Fruit fly (Drosophila melanogaster) whole organism, embryonic: ENCODE measurements around the gene Klp10A.

Source experiments
- CG10366 ChIP-seq: fragments of 200-800 bp; sonication (Bioruptor generic); IDR thresholded peaks from 2 replicates; pipeline ENCODE4 v1.3.6; 2022; ENCODE audit warnings: missing biosample characterization, missing genetic modification characterization
- CG10979 ChIP-seq: fragments of 200-800 bp; sonication (Bioruptor generic); optimal IDR thresholded peaks from 2 replicates; lab custom pipeline; 2018; ENCODE audit warnings: missing biosample characterization, mild to moderate bottlenecking, missing genetic modification characterization, moderate library complexity
- CG12299 ChIP-seq: fragments of 200-800 bp; sonication (Bioruptor generic); optimal IDR thresholded peaks from 2 replicates; lab custom pipeline; 2018; ENCODE audit warnings: missing biosample characterization, mild to moderate bottlenecking, missing genetic modification characterization
- CG12659 ChIP-seq: fragments of 200-800 bp; sonication (Bioruptor generic); optimal IDR thresholded peaks from 3 replicates; lab custom pipeline; 2017; ENCODE audit warnings: mild to moderate bottlenecking, missing biosample characterization, missing genetic modification reagents, missing genetic modification characterization
- CG12769 ChIP-seq: fragments of 200-800 bp; sonication (Bioruptor generic); optimal IDR thresholded peaks from 2 replicates; lab custom pipeline; 2019; ENCODE audit warnings: missing biosample characterization, mild to moderate bottlenecking, missing genetic modification characterization, moderate library complexity
- CG13287 ChIP-seq: fragments of 200-800 bp; sonication (Bioruptor generic); IDR thresholded peaks from 2 replicates; pipeline ENCODE4 v1.3.6; 2022; ENCODE audit warnings: missing biosample characterization, missing genetic modification characterization; ENCODE audit not compliant: partially characterized antibody
- CG16779 ChIP-seq: fragments of 200-800 bp; sonication (Bioruptor generic); IDR thresholded peaks from 2 replicates; pipeline ENCODE4 v1.3.6; 2022; ENCODE audit warnings: missing biosample characterization, missing genetic modification characterization
- CG17385 ChIP-seq: fragments of 200-800 bp; sonication (Bioruptor generic); optimal IDR thresholded peaks from 3 replicates; lab custom pipeline; 2018; ENCODE audit warnings: missing biosample characterization, mild to moderate bottlenecking, missing genetic modification characterization
- CG17802 ChIP-seq: fragments of 200-800 bp; sonication (Bioruptor generic); optimal IDR thresholded peaks from 2 replicates; lab custom pipeline; 2018; ENCODE audit warnings: missing biosample characterization, mild to moderate bottlenecking, missing genetic modification characterization, moderate library complexity
- CG17912 ChIP-seq: fragments of 200-800 bp; sonication (Bioruptor generic); optimal IDR thresholded peaks from 2 replicates; lab custom pipeline; 2018; ENCODE audit warnings: missing biosample characterization, mild to moderate bottlenecking, missing genetic modification characterization
- CG18011 ChIP-seq: fragments of 200-800 bp; sonication (Bioruptor generic); optimal IDR thresholded peaks from 2 replicates; lab custom pipeline; 2017; ENCODE audit warnings: missing biosample characterization, missing genetic modification characterization, mild to moderate bottlenecking, moderate library complexity, missing genotype
- CG18476 ChIP-seq: fragments of 200-800 bp; sonication (Bioruptor generic); optimal IDR thresholded peaks from 2 replicates; lab custom pipeline; 2016; ENCODE audit warnings: missing biosample characterization, mild to moderate bottlenecking, missing genetic modification characterization
- CG18619 ChIP-seq: fragments of 200-800 bp; sonication (Bioruptor generic); optimal IDR thresholded peaks from 3 replicates; lab custom pipeline; 2017; ENCODE audit warnings: missing biosample characterization, mild to moderate bottlenecking, missing genetic modification characterization
- CG2116 ChIP-seq: fragments of 200-800 bp; sonication (Bioruptor generic); optimal IDR thresholded peaks from 3 replicates; lab custom pipeline; 2018; ENCODE audit warnings: missing biosample characterization, mild to moderate bottlenecking, missing genetic modification characterization
- CG2199 ChIP-seq: fragments of 200-800 bp; sonication (Bioruptor generic); IDR thresholded peaks from 3 replicates; pipeline ENCODE4 v1.3.6; 2022; ENCODE audit warnings: missing biosample characterization, missing genetic modification characterization
- CG2712 ChIP-seq: fragments of 200-800 bp; optimal IDR thresholded peaks from 3 replicates; lab custom pipeline; 2019; ENCODE audit warnings: missing biosample characterization, mild to moderate bottlenecking, missing genetic modification characterization, moderate library complexity
- CG3726 ChIP-seq: fragments of 200-800 bp; sonication (Bioruptor generic); IDR thresholded peaks from 3 replicates; pipeline ENCODE4, ENCODE4 v1.3.6; 2022; ENCODE audit warnings: missing biosample characterization, missing genetic modification characterization
- CG8359 ChIP-seq: fragments of 200-800 bp; sonication (Bioruptor generic); optimal IDR thresholded peaks from 2 replicates; lab custom pipeline; 2017; ENCODE audit warnings: missing biosample characterization, mild to moderate bottlenecking, missing genetic modification characterization, borderline replicate concordance
- CG8765 ChIP-seq: fragments of 200-800 bp; sonication (Bioruptor generic); IDR thresholded peaks from 2 replicates; pipeline ENCODE4 v1.3.6; 2022; ENCODE audit warnings: missing biosample characterization, missing genetic modification characterization
- CG9437 ChIP-seq: fragments of 200-800 bp; sonication (Bioruptor generic); optimal IDR thresholded peaks from 2 replicates; lab custom pipeline; 2018; ENCODE audit warnings: missing biosample characterization, mild to moderate bottlenecking, missing genetic modification characterization
- CG9797 ChIP-seq: fragments of 200-800 bp; sonication (Bioruptor generic); optimal IDR thresholded peaks from 3 replicates; lab custom pipeline; 2018; ENCODE audit warnings: missing biosample characterization, mild to moderate bottlenecking, missing genetic modification characterization
- Fer2 ChIP-seq: fragments of 200-800 bp; sonication (Bioruptor generic); optimal IDR thresholded peaks from 2 replicates; lab custom pipeline; 2018; ENCODE audit warnings: missing biosample characterization, mild to moderate bottlenecking, missing genetic modification characterization, moderate library complexity
- Gug ChIP-seq: fragments of 200-800 bp; sonication (Bioruptor generic); IDR thresholded peaks from 4 replicates; pipeline ENCODE4 v1.3.6; 2022; ENCODE audit warnings: missing biosample characterization, missing genetic modification characterization
- Hr78 ChIP-seq, 2 experiments: fragments of 200-800 bp in 1 of 2; fragments of >200 bp in 1 of 2; sonication (Bioruptor generic) in 1 of 2; optimal IDR thresholded peaks; 2 replicates each; lab custom pipeline; 2017 to 2019; ENCODE audit warnings: missing biosample characterization in 2 of 2, missing genetic modification characterization in 2 of 2, mild to moderate bottlenecking in 1 of 2, moderate library complexity in 1 of 2
- Rx ChIP-seq: fragments of 200-800 bp; sonication (Bioruptor generic); IDR thresholded peaks from 2 replicates; pipeline ENCODE4 v1.3.6; 2022; ENCODE audit warnings: missing biosample characterization, missing genetic modification characterization
- Side ChIP-seq: fragments of 200-800 bp; sonication (Bioruptor generic); optimal IDR thresholded peaks from 2 replicates; lab custom pipeline; 2016; ENCODE audit warnings: missing biosample characterization, missing genetic modification characterization
- Sry-β ChIP-seq: fragments of 200-800 bp; sonication (Bioruptor generic); optimal IDR thresholded peaks from 2 replicates; lab custom pipeline; 2018; ENCODE audit warnings: missing biosample characterization, mild to moderate bottlenecking, missing genetic modification characterization, moderate library complexity
- Sry-δ ChIP-seq: fragments of 200-800 bp; sonication (Bioruptor generic); optimal IDR thresholded peaks from 2 replicates; lab custom pipeline; 2016; ENCODE audit warnings: missing biosample characterization, missing genetic modification characterization
- abd-A ChIP-seq: fragments of 200-800 bp; sonication (Bioruptor generic); optimal IDR thresholded peaks from 3 replicates; lab custom pipeline; 2019; ENCODE audit warnings: missing biosample characterization, mild to moderate bottlenecking, missing genetic modification characterization, moderate library complexity
- al ChIP-seq: fragments of 200-800 bp; sonication (Bioruptor generic); IDR thresholded peaks from 2 replicates; pipeline ENCODE4 v1.3.6; 2022; ENCODE audit warnings: missing biosample characterization, missing genetic modification characterization
- ato ChIP-seq: fragments of 200-800 bp; sonication (Bioruptor generic); IDR thresholded peaks from 2 replicates; pipeline ENCODE4 v1.3.6; 2022; ENCODE audit warnings: missing biosample characterization, missing genetic modification characterization; ENCODE audit not compliant: partially characterized antibody
- chm ChIP-seq: fragments of 200-800 bp; sonication (Bioruptor generic); IDR thresholded peaks from 2 replicates; pipeline ENCODE4 v1.3.6; 2022; ENCODE audit warnings: missing biosample characterization, missing genetic modification characterization
- danr ChIP-seq: fragments of 200-800 bp; sonication (Bioruptor generic); IDR thresholded peaks from 2 replicates; pipeline ENCODE4 v1.3.6; 2022; ENCODE audit warnings: missing biosample characterization, missing genetic modification characterization
- dimm ChIP-seq: fragments of 200-800 bp; sonication (Bioruptor generic); IDR thresholded peaks from 2 replicates; pipeline ENCODE4 v1.3.6; 2022; ENCODE audit warnings: missing biosample characterization, missing genetic modification characterization
- emc ChIP-seq: fragments of 200-800 bp; sonication (Bioruptor generic); optimal IDR thresholded peaks from 2 replicates; lab custom pipeline; 2016; ENCODE audit warnings: missing biosample characterization, missing genetic modification characterization
- fd102C ChIP-seq: fragments of 200-800 bp; sonication (Bioruptor generic); optimal IDR thresholded peaks from 2 replicates; lab custom pipeline; 2018; ENCODE audit warnings: missing biosample characterization, mild to moderate bottlenecking, missing genetic modification characterization, moderate library complexity
- gsb-n ChIP-seq: fragments of 200-800 bp; sonication (Bioruptor generic); optimal IDR thresholded peaks from 3 replicates; lab custom pipeline; 2018; ENCODE audit warnings: missing biosample characterization, mild to moderate bottlenecking, missing genetic modification characterization
- hth ChIP-seq: fragments of >200 bp; optimal IDR thresholded peaks from 2 replicates; lab custom pipeline; 2017; ENCODE audit warnings: inconsistent platforms
- jumu ChIP-seq: fragments of 200-800 bp; sonication (Bioruptor generic); optimal IDR thresholded peaks from 3 replicates; lab custom pipeline; 2016; ENCODE audit warnings: missing biosample characterization, missing genetic modification characterization
- ken ChIP-seq: fragments of 200-800 bp; sonication (Bioruptor generic); IDR thresholded peaks from 3 replicates; pipeline ENCODE4 v1.3.6; 2022; ENCODE audit warnings: missing biosample characterization, missing genetic modification characterization
- kni ChIP-seq: fragments of 200-800 bp; sonication (Bioruptor generic); optimal IDR thresholded peaks from 3 replicates; lab custom pipeline; 2017; ENCODE audit warnings: mild to moderate bottlenecking, missing biosample characterization, missing genetic modification reagents, missing genetic modification characterization
- mam ChIP-seq: fragments of 200-800 bp; sonication (Bioruptor generic); optimal IDR thresholded peaks from 3 replicates; lab custom pipeline; 2016; ENCODE audit warnings: missing biosample characterization, missing genetic modification characterization
- nerfin-1 ChIP-seq: fragments of 200-800 bp; sonication (Bioruptor generic); optimal IDR thresholded peaks from 3 replicates; lab custom pipeline; 2019; ENCODE audit warnings: missing biosample characterization, mild to moderate bottlenecking, missing genetic modification characterization, moderate library complexity
- schlank ChIP-seq: fragments of 200-800 bp; sonication (Bioruptor generic); optimal IDR thresholded peaks from 2 replicates; lab custom pipeline; 2018; ENCODE audit warnings: missing biosample characterization, mild to moderate bottlenecking, missing genetic modification characterization
- slbo ChIP-seq: fragments of 200-800 bp; sonication (Bioruptor generic); IDR thresholded peaks from 2 replicates; pipeline ENCODE4 v1.3.6; 2022; ENCODE audit warnings: missing biosample characterization, missing genetic modification characterization
- sob ChIP-seq: fragments of 200-800 bp; sonication (Bioruptor generic); IDR thresholded peaks from 2 replicates; pipeline ENCODE4 v1.3.6; 2022; ENCODE audit warnings: missing biosample characterization, missing genetic modification characterization
- stc ChIP-seq: fragments of 200-800 bp; sonication (Bioruptor generic); IDR thresholded peaks from 2 replicates; pipeline ENCODE4 v1.3.6; 2022; ENCODE audit warnings: missing biosample characterization, missing genetic modification characterization
- trh ChIP-seq: fragments of 200-800 bp; sonication (Bioruptor generic); optimal IDR thresholded peaks from 2 replicates; lab custom pipeline; 2016; ENCODE audit warnings: missing biosample characterization, missing genetic modification characterization
- unc-4 ChIP-seq: fragments of 200-800 bp; sonication (Bioruptor generic); IDR thresholded peaks from 2 replicates; pipeline ENCODE4 v1.3.6; 2022; ENCODE audit warnings: missing biosample characterization, missing genetic modification characterization; ENCODE audit not compliant: partially characterized antibody
- wor ChIP-seq: fragments of 200-800 bp; sonication (Bioruptor generic); IDR thresholded peaks from 2 replicates; pipeline ENCODE4 v1.3.6; 2022; ENCODE audit warnings: missing biosample characterization, missing genetic modification characterization
- yki ChIP-seq: fragments of >200 bp; optimal IDR thresholded peaks from 3 replicates; lab custom pipeline; 2018

The Klp10A gene

DNA sequence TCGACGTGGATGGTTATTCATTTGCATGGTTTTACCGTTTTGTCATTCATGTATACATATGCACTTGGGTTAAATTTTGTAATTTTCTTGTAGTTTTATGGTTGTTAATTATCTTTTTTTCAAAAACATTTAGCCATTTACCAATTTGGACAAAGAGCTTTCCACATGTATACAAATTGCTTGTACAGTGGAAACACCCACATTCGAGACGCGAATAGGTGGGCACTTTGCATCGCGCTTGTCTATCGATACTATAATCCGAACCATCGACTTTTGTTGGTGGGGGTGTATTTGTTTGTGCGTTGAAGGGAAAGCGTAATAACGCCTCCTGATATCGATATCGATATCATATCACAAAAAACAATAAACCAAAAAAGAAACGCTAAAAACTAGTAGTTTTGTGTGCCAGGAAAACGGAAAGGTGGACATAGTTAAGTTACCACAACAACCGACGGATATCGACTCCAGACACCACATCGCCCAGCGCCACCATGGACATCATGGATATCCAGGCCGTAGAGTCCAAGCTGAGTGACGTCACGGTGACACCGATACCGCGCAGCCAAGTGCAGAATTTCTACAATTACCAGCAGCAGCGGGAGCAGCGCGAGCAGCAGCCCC lies 758 bp upstream of the Klp10A start, which contains the start of gene CDK2AP1 (continued):
- TF ChIP-seq Gug, result no peak
- TF ChIP-seq abd-A (tag; lab: Kevin White, UChicago), result no peak
- peak; percentile 80 for TF ChIP-seq ato (GFP tag; lab: Robert Waterston, UW)
- TF ChIP-seq CG8359 (GFP tag; lab: Kevin White, UChicago), result no peak
- TF ChIP-seq mam (GFP tag; lab: Kevin White, UChicago), result peak; percentile 60
- no peak for TF ChIP-seq Fer2 (tag; lab: Kevin White, UChicago)
- TF ChIP-seq wor (GFP tag; lab: Robert Waterston, UW), result no peak
- TF ChIP-seq al, result no peak
- no peak for TF ChIP-seq CG9437 (GFP tag; lab: Kevin White, UChicago)
- no peak for TF ChIP-seq CG17912 (GFP tag; lab: Kevin White, UChicago)
- TF ChIP-seq CG17385 (GFP tag; lab: Kevin White, UChicago), result no peak
- TF ChIP-seq CG2712 (tag; lab: Kevin White, UChicago), result peak; percentile 39
- no peak for TF ChIP-seq Hr78 (GFP tag; optimal IDR thresholded peaks at IDR 0.05; lab: Kevin White, UChicago)
- TF ChIP-seq Sry-δ, result peak; percentile 81
- TF ChIP-seq CG10979 (tag; lab: Kevin White, UChicago), result no peak
- no peak for TF ChIP-seq CG10366
- no peak for TF ChIP-seq schlank (tag; lab: Kevin White, UChicago)
- TF ChIP-seq CG3726, result no peak
- TF ChIP-seq emc (GFP tag; lab: Kevin White, UChicago), result peak; percentile 21
- TF ChIP-seq gsb-n (tag; lab: Kevin White, UChicago), result no peak
- peak; percentile 13 for TF ChIP-seq Side (GFP tag; lab: Kevin White, UChicago)
- no peak for TF ChIP-seq kni (GFP tag; lab: Kevin White, UChicago)
- no peak for TF ChIP-seq CG2199 (GFP tag; lab: Robert Waterston, UW)
- no peak for TF ChIP-seq trh (GFP tag; lab: Kevin White, UChicago)
- TF ChIP-seq CG12299 (tag; lab: Kevin White, UChicago), result no peak
- peak; percentile 55 for TF ChIP-seq slbo
- no peak for TF ChIP-seq CG12769
- no peak for TF ChIP-seq CG9797
- no peak for TF ChIP-seq hth
- 0 out of 3 replicates have a peak, but pooled peaks have one; percentile 10 for TF ChIP-seq ken
- TF ChIP-seq CG18619 (GFP tag; lab: Kevin White, UChicago), result no peak
- no peak for TF ChIP-seq chm (GFP tag; lab: Robert Waterston, UW)
- no peak for TF ChIP-seq Sry-β
- TF ChIP-seq jumu, result peak; percentile 48
- peak; percentile 27; the same call in 1 of the 2 replicates for TF ChIP-seq sob
- no peak for TF ChIP-seq CG18476 (GFP tag; lab: Kevin White, UChicago)
- no peak for TF ChIP-seq fd102C (GFP tag; lab: Kevin White, UChicago)
- no peak for TF ChIP-seq yki (lab: Kevin White, UChicago)
- peak; percentile 10 for TF ChIP-seq nerfin-1 (tag; lab: Kevin White, UChicago)
- TF ChIP-seq CG18011 (GFP tag; lab: Kevin White, UChicago), result no peak
- no peak for TF ChIP-seq Rx (GFP tag; lab: Robert Waterston, UW)
- peak; percentile 86 for TF ChIP-seq CG17802
- TF ChIP-seq danr, result no peak
- TF ChIP-seq CG12659, result peak; percentile 50
- TF ChIP-seq CG2116 (GFP tag; lab: Kevin White, UChicago), result peak; percentile 78
- peak; percentile 75 for TF ChIP-seq CG13287 (GFP tag; lab: Robert Waterston, UW)
- TF ChIP-seq unc-4 (GFP tag; lab: Robert Waterston, UW), result peak; percentile 65
- TF ChIP-seq CG16779 (GFP tag; lab: Robert Waterston, UW), result no peak
- TF ChIP-seq stc (GFP tag; lab: Robert Waterston, UW), result no peak
- TF ChIP-seq dimm, result no peak
- TF ChIP-seq CG8765 (GFP tag; lab: Robert Waterston, UW), result no peak
